Worm (Caenorhabditis elegans) whole organism, L3 larva: ENCODE results near the gene disl-2.

ENCODE experiments used
- R02D3.7 ChIP-seq: fragments of 150-350 bp; optimal IDR thresholded peaks from 2 replicates; lab custom pipeline; 2014; ENCODE audit warnings: missing biosample characterization, missing genetic modification characterization
- aly-2 ChIP-seq: fragments of 150-350 bp; optimal IDR thresholded peaks from 2 replicates; lab custom pipeline; 2014; ENCODE audit warnings: missing biosample characterization, missing genetic modification characterization
- ama-1 ChIP-seq: fragments of 150-350 bp; optimal IDR thresholded peaks from 2 replicates; lab custom pipeline; 2018
- ceh-16 ChIP-seq: sonication (generic microtip); optimal IDR thresholded peaks from 2 replicates; lab custom pipeline; 2017; ENCODE audit warnings: missing biosample characterization, missing genetic modification characterization
- ceh-28 ChIP-seq: fragments of 150-350 bp; optimal IDR thresholded peaks from 2 replicates; lab custom pipeline; 2014; ENCODE audit warnings: missing biosample characterization, missing genetic modification reagents, missing genetic modification characterization
- ceh-82 ChIP-seq: fragments of 150-350 bp; optimal IDR thresholded peaks from 2 replicates; lab custom pipeline; 2014; ENCODE audit warnings: missing biosample characterization, missing genetic modification characterization
- ceh-9 ChIP-seq: sonication (generic microtip); optimal IDR thresholded peaks from 2 replicates; lab custom pipeline; 2018; ENCODE audit warnings: missing biosample characterization, missing genetic modification characterization
- daf-12 ChIP-seq: fragments of 150-350 bp; optimal IDR thresholded peaks from 2 replicates; lab custom pipeline; 2014; ENCODE audit warnings: missing biosample characterization, missing genetic modification reagents, missing genetic modification characterization
- egl-27 ChIP-seq: sonication (generic microtip); optimal IDR thresholded peaks from 4 replicates; lab custom pipeline; 2017; ENCODE audit warnings: missing biosample characterization, missing genetic modification reagents, missing genetic modification characterization
- elt-1 ChIP-seq: fragments of 150-350 bp; optimal IDR thresholded peaks from 2 replicates; lab custom pipeline; 2014; ENCODE audit warnings: missing biosample characterization, missing genetic modification characterization
- elt-2 ChIP-seq: sonication (generic microtip); optimal IDR thresholded peaks from 2 replicates; lab custom pipeline; 2016; ENCODE audit warnings: missing genetic modification reagents, mild to moderate bottlenecking, missing genetic modification characterization, missing compliant biosample characterization
- elt-3 ChIP-seq, 3 experiments: fragments of 150-350 bp in 1 of 3; sonication (generic microtip) in 2 of 3; optimal IDR thresholded peaks; 2 replicates in 2 of 3; 4 replicates in 1 of 3; lab custom pipeline; 2014 to 2017; ENCODE audit warnings: missing biosample characterization in 3 of 3, missing genetic modification characterization in 3 of 3
- eor-1 ChIP-seq, 2 experiments: fragments of 150-350 bp; optimal IDR thresholded peaks; 2 replicates each; lab custom pipeline; 2014 to 2018; ENCODE audit warnings: missing biosample characterization in 2 of 2, missing genetic modification characterization in 2 of 2
- fkh-10 ChIP-seq: sonication (generic microtip); optimal IDR thresholded peaks from 2 replicates; lab custom pipeline; 2017; ENCODE audit warnings: missing biosample characterization, missing genetic modification reagents, missing genetic modification characterization
- fkh-2 ChIP-seq: fragments of 150-350 bp; optimal IDR thresholded peaks from 2 replicates; lab custom pipeline; 2014; ENCODE audit warnings: missing biosample characterization, missing genetic modification reagents, missing genetic modification characterization
- fos-1 ChIP-seq: fragments of 150-350 bp; optimal IDR thresholded peaks from 2 replicates; lab custom pipeline; 2014; ENCODE audit warnings: missing biosample characterization, missing genetic modification characterization
- hmg-11 ChIP-seq: sonication (generic microtip); optimal IDR thresholded peaks from 2 replicates; lab custom pipeline; 2016; ENCODE audit warnings: missing genetic modification characterization, missing compliant biosample characterization
- jun-1 ChIP-seq: fragments of 150-350 bp; optimal IDR thresholded peaks from 2 replicates; lab custom pipeline; 2014; ENCODE audit warnings: missing biosample characterization, missing genetic modification reagents, missing genetic modification characterization
- lin-15B ChIP-seq: fragments of 150-350 bp; optimal IDR thresholded peaks from 2 replicates; lab custom pipeline; 2014; ENCODE audit warnings: missing biosample characterization, missing genetic modification characterization
- lin-39 ChIP-seq: fragments of 150-350 bp; optimal IDR thresholded peaks from 2 replicates; lab custom pipeline; 2018; ENCODE audit warnings: missing biosample characterization, missing genetic modification reagents, missing genetic modification characterization
- lsy-12 ChIP-seq: sonication (generic microtip); optimal IDR thresholded peaks from 2 replicates; lab custom pipeline; 2016; ENCODE audit warnings: mild to moderate bottlenecking, missing genetic modification characterization, missing compliant biosample characterization
- nfya-1 ChIP-seq: sonication (generic microtip); optimal IDR thresholded peaks from 2 replicates; lab custom pipeline; 2017; ENCODE audit warnings: missing genetic modification characterization, mild to moderate bottlenecking, missing compliant biosample characterization, antibody characterized with exemption, moderate library complexity; ENCODE audit not compliant: insufficient read depth
- nhr-12 ChIP-seq: fragments of 150-350 bp; optimal IDR thresholded peaks from 2 replicates; lab custom pipeline; 2014; ENCODE audit warnings: missing biosample characterization, missing genetic modification characterization
- nhr-23 ChIP-seq: fragments of 150-350 bp; optimal IDR thresholded peaks from 2 replicates; lab custom pipeline; 2014; ENCODE audit warnings: missing biosample characterization, missing genetic modification reagents, missing genetic modification characterization
- nhr-25 ChIP-seq: sonication (generic microtip); optimal IDR thresholded peaks from 2 replicates; lab custom pipeline; 2017; ENCODE audit warnings: missing biosample characterization, missing genetic modification characterization
- nhr-28 ChIP-seq: fragments of 150-350 bp; optimal IDR thresholded peaks from 2 replicates; lab custom pipeline; 2014; ENCODE audit warnings: missing biosample characterization, missing genetic modification characterization
- nhr-43 ChIP-seq: sonication (generic microtip); optimal IDR thresholded peaks from 2 replicates; lab custom pipeline; 2016; ENCODE audit warnings: mild to moderate bottlenecking, missing genetic modification characterization, missing compliant biosample characterization; ENCODE audit not compliant: poor library complexity, severe bottlenecking
- nhr-67 ChIP-seq: fragments of 150-350 bp; optimal IDR thresholded peaks from 2 replicates; lab custom pipeline; 2014; ENCODE audit warnings: missing biosample characterization, missing genetic modification characterization
- nhr-76 ChIP-seq: fragments of 150-350 bp; sonication (generic microtip); optimal IDR thresholded peaks from 5 replicates; lab custom pipeline; 2014; ENCODE audit warnings: missing biosample characterization, missing genetic modification characterization
- pha-4 ChIP-seq: fragments of 150-350 bp; optimal IDR thresholded peaks from 2 replicates; lab custom pipeline; 2014; ENCODE audit warnings: missing biosample characterization, missing genetic modification reagents, missing genetic modification characterization
- pqm-1 ChIP-seq: fragments of 150-350 bp; optimal IDR thresholded peaks from 2 replicates; lab custom pipeline; 2017; ENCODE audit warnings: missing biosample characterization, missing genetic modification characterization, inconsistent platforms
- sea-2 ChIP-seq: fragments of 150-350 bp; sonication (generic microtip); optimal IDR thresholded peaks from 4 replicates; lab custom pipeline; 2014; ENCODE audit warnings: missing biosample characterization, missing genetic modification reagents, missing genetic modification characterization
- skn-1 ChIP-seq: fragments of 150-350 bp; optimal IDR thresholded peaks from 2 replicates; lab custom pipeline; 2014; ENCODE audit warnings: missing biosample characterization, missing genetic modification characterization
- snpc-4 ChIP-seq: fragments of 150-350 bp; optimal IDR thresholded peaks from 2 replicates; lab custom pipeline; 2014; ENCODE audit warnings: missing biosample characterization, missing genetic modification characterization
- unc-62 ChIP-seq: fragments of 150-350 bp; sonication (generic microtip); optimal IDR thresholded peaks from 4 replicates; lab custom pipeline; 2014; ENCODE audit warnings: missing biosample characterization, missing genetic modification reagents, missing genetic modification characterization
- zag-1 ChIP-seq: fragments of 150-350 bp; optimal IDR thresholded peaks from 2 replicates; lab custom pipeline; 2014; ENCODE audit warnings: missing biosample characterization, missing genetic modification characterization
- ztf-11 ChIP-seq: fragments of 150-350 bp; optimal IDR thresholded peaks from 2 replicates; lab custom pipeline; 2014; ENCODE audit warnings: missing biosample characterization, missing genetic modification characterization

Gene disl-2

DNA sequence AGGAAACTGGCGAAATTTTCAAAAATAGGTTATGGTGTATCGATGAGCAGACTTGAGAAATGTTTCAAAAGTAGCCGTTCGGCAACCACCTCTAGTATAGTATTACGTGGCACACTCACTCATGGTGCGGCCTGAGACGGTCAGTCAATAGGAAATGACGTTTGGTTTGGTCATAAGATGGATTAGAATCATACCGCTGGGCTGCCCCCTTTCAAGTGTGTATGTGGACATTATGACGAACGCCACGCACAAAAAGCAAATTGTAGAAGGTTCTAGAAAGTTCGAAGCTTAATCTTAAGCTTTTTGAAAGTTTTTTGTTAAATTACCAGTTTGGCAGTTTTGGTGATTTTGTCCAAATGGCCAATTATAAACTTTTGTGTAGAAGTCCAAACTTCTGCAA is 18.6 kb upstream of the disl-2 start:
- TF ChIP-seq nfya-1 (tag; lab: Kevin White, UChicago) (peak; percentile 1), nhr-23 (tag; lab: Kevin White, UChicago) (peak; percentile 56), pha-4 (peak; percentile 54), nhr-25 (no peak), jun-1 (tag; lab: Kevin White, UChicago) (no peak)

DNA sequence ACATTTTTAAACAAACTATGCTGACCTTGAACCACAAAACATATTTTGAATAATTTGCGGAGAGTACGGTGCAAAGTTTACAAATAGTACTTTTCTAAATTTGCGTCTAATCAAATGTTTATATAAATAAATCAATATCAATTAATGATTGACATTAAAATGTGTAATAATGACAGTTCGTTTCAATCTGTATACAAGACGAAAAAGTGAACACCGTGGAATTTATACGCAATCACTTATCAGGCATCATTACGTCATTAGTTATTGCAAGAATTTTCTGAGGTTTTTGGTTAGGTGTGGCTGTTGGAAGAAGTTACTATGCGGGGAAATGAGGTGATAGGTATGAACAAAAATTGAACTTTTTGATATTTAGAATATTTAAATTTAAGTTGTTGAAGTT is 15.9 kb upstream of the disl-2 start:
- no peak for TF ChIP-seq zag-1
- TF ChIP-seq pha-4 = no peak
- no peak for TF ChIP-seq lin-15B (tag; lab: Kevin White, UChicago)
- TF ChIP-seq aly-2 (tag; lab: Kevin White, UChicago) = no peak
- TF ChIP-seq snpc-4 = no peak
- no peak for TF ChIP-seq pqm-1 (tag; lab: Kevin White, UChicago)
- no peak for TF ChIP-seq sea-2 (GFP tag; lab: Kevin White, UChicago)
- TF ChIP-seq skn-1 (tag; lab: Kevin White, UChicago) = no peak
- no peak for TF ChIP-seq hmg-11 (tag; lab: Kevin White, UChicago)
- TF ChIP-seq ceh-16 (tag; lab: Kevin White, UChicago) = no peak
- TF ChIP-seq ztf-11 (tag; lab: Kevin White, UChicago) = no peak
- TF ChIP-seq egl-27 (tag; lab: Kevin White, UChicago) = no peak
- TF ChIP-seq nhr-76 (tag; lab: Kevin White, UChicago) = no peak

DNA sequence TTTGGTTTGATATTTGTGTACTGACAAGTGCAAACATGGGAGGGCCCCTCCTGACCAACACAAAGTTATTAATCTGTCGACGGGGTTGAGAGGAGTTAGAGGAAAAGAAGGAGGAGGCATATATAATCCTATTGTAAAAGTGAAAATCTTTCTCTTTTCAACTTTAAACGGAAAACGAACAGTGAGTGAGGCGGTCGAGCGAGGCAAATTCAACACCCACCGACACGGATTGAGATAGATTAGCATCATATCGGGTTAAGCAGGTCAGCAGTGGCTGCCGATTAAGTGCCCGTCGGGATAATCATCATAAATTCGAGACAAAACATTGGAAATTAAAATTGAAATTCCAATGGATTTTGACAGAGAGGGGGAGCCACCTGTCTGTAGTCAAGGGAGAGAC is 6.7 kb upstream of the disl-2 start:
- TF ChIP-seq nhr-23 (tag; lab: Kevin White, UChicago) = no peak
- no peak for TF ChIP-seq unc-62 (GFP tag; lab: Kevin White, UChicago)
- no peak for TF ChIP-seq fkh-10 (GFP tag; lab: Kevin White, UChicago)
- TF ChIP-seq lsy-12 = no peak
- no peak for TF ChIP-seq nhr-12 (tag; lab: Kevin White, UChicago)
- TF ChIP-seq daf-12 (tag; lab: Kevin White, UChicago) = no peak
- no peak for TF ChIP-seq elt-1 (tag; lab: Kevin White, UChicago)
- no peak for TF ChIP-seq R02D3.7 (tag; lab: Kevin White, UChicago)

DNA sequence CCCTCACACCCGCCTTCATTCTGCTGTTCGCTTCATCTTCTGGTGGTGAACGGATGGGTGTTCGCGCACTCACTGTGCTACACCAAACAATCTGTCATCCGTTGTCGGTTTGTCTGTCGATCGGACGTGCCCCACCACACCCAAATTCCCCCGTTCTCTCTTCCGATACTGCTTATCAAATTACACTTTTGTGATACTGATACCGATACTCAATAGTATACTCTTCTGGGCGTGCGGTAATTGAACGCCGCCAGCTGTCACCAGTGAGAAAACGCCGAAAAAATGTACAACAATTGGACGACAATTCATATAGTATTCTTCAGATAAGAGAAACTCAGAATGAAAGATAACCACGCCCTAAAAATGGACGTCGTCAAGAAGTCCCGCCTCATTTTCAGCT is 4.9 kb upstream of the disl-2 start:
- TF ChIP-seq elt-3 (tag; optimal IDR thresholded peaks at IDR 0.05; lab: Kevin White, UChicago) (peak in 1 of 3 experiments; percentile 70), nfya-1 (tag; lab: Kevin White, UChicago) (no peak), elt-2 (tag; lab: Kevin White, UChicago) (peak; percentile 44)

DNA sequence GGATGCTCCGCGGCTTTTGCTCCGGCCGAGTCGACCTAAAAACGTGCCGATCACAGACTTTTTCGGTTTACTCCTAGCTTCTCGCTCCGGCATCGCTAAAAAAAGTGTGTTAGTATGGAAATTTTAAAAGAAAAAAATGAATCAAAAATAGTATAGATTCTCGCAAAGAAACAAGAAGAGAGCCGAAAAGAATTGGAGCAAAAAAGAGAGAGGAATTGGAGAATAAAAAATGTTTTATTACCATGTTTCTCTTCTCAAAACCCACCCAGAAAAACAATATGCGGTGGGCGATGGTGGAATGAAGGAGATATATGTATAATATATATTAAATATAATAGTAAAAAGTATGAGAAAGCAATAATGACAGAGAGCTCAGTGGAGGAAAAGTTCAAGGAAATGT is 2.4 kb upstream of the disl-2 start, which contains the start of gene W03A5.6:
Gene W03A5.6, minus strand, starts transcription at position 101 of the 400 bp plus-strand sequence.
- TF ChIP-seq nhr-67 (tag; lab: Kevin White, UChicago) (no peak), ztf-11 (tag; lab: Kevin White, UChicago) (no peak), aly-2 (tag; lab: Kevin White, UChicago) (no peak), fkh-2 (tag; lab: Kevin White, UChicago) (no peak), ceh-9 (tag; lab: Kevin White, UChicago) (no peak), ceh-82 (tag; lab: Kevin White, UChicago) (no peak), ama-1 (lab: Kevin White, UChicago) (no peak), unc-62 (GFP tag; lab: Kevin White, UChicago) (no peak), lin-39 (tag; lab: Kevin White, UChicago) (no peak), R02D3.7 (tag; lab: Kevin White, UChicago) (no peak), nhr-23 (tag; lab: Kevin White, UChicago) (no peak), fos-1 (no peak), nhr-28 (no peak), fkh-10 (GFP tag; lab: Kevin White, UChicago) (no peak)

DNA sequence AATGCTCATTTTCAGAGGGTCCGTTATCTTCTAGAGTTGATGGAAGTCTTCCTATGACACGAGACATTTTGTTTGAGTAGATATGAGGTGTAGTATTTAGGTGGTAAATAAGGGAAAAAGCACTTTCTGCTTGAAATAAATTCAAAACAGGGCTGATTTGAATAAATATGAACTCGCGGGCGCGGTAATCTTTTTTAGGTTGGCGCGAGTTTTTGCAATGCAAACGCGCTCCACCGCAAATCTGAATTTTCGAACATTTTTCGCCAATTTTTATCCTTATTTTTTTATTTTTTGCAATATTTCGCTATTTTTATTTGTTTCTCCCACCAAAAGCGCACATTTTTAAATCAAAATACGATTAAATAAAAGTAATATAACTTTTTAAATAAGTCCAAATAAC is 5.2 kb downstream of the disl-2 start, which contains the start of gene skpt-1:
Gene skpt-1, minus strand, starts transcription at position 219 of the 400 bp plus-strand sequence.
- TF ChIP-seq ceh-82 (tag; lab: Kevin White, UChicago) (no peak), pha-4 (peak; percentile 51), lsy-12 (no peak), nhr-23 (tag; lab: Kevin White, UChicago) (peak; percentile 22), nhr-67 (tag; lab: Kevin White, UChicago) (no peak), nfya-1 (tag; lab: Kevin White, UChicago) (peak; percentile 58), ceh-28 (tag; lab: Kevin White, UChicago) (no peak), lin-15B (tag; lab: Kevin White, UChicago) (peak; percentile 53), nhr-43 (tag; lab: Kevin White, UChicago) (no peak), eor-1 (tag; optimal IDR thresholded peaks at IDR 0.05; lab: Kevin White, UChicago) (no peak), lin-39 (tag; lab: Kevin White, UChicago) (peak; percentile 40)
